Worm (Caenorhabditis elegans) whole organism, L4 larva: ENCODE measurements around the gene nlp-52.

Experiments used
- D1046.2 ChIP-seq: fragments of 200-800 bp; sonication (Bioruptor generic); IDR thresholded peaks from 2 replicates; pipeline ENCODE4 v1.3.6; 2022; ENCODE audit warnings: missing genetic modification characterization, missing compliant biosample characterization
- R02D3.7 ChIP-seq: fragments of 150-350 bp; sonication (generic microtip); optimal IDR thresholded peaks from 3 replicates; lab custom pipeline; 2014; ENCODE audit warnings: missing biosample characterization, missing genetic modification characterization
- T26A8.4 ChIP-seq: fragments of 200-800 bp; sonication (Bioruptor generic); IDR thresholded peaks from 2 replicates; pipeline ENCODE4 v1.3.6; 2022; ENCODE audit warnings: missing genetic modification characterization, missing compliant biosample characterization
- Y5F2A.4 ChIP-seq: fragments of 200-800 bp; sonication (Bioruptor generic); optimal IDR thresholded peaks from 2 replicates; lab custom pipeline; 2018; ENCODE audit warnings: mild to moderate bottlenecking, missing genetic modification characterization, missing compliant biosample characterization
- Y75B8A.6 ChIP-seq: fragments of 200-800 bp; sonication (Bioruptor generic); IDR thresholded peaks from 2 replicates; pipeline ENCODE4 v1.3.6; 2022; ENCODE audit warnings: missing genetic modification reagents, missing genetic modification characterization, missing compliant biosample characterization
- ZK546.5 ChIP-seq, 2 experiments: sonication (generic microtip); optimal IDR thresholded peaks; 2 replicates each; lab custom pipeline; 2017; ENCODE audit warnings: missing biosample characterization in 2 of 2, missing genetic modification characterization in 2 of 2
- aha-1 ChIP-seq: fragments of 150-350 bp; peaks from one replicate; lab custom pipeline; 2014; ENCODE audit warnings: missing biosample characterization, missing genetic modification characterization
- ceh-32 ChIP-seq: sonication (generic microtip); optimal IDR thresholded peaks from 2 replicates; lab custom pipeline; 2016; ENCODE audit warnings: mild to moderate bottlenecking, missing genetic modification characterization, missing compliant biosample characterization; ENCODE audit not compliant: poor library complexity
- ceh-44 ChIP-seq: fragments of 200-800 bp; sonication (Bioruptor generic); IDR thresholded peaks from 2 replicates; pipeline ENCODE4 v1.3.6; 2022; ENCODE audit warnings: missing genetic modification reagents, missing genetic modification characterization, missing compliant biosample characterization
- ceh-82 ChIP-seq: sonication (generic microtip); optimal IDR thresholded peaks from 2 replicates; lab custom pipeline; 2017; ENCODE audit warnings: missing biosample characterization, missing genetic modification characterization
- dpl-1 ChIP-seq: fragments of 150-350 bp; optimal IDR thresholded peaks from 2 replicates; lab custom pipeline; 2014; ENCODE audit warnings: missing biosample characterization, missing genetic modification reagents, missing genetic modification characterization
- fos-1 ChIP-seq: fragments of 150-350 bp; optimal IDR thresholded peaks from 2 replicates; lab custom pipeline; 2014; ENCODE audit warnings: missing biosample characterization, missing genetic modification characterization
- gei-8 ChIP-seq: fragments of 200-800 bp; sonication (Bioruptor generic); optimal IDR thresholded peaks from 2 replicates; lab custom pipeline; 2018; ENCODE audit warnings: mild to moderate bottlenecking, missing genetic modification characterization, missing compliant biosample characterization
- hif-1 ChIP-seq, 2 experiments: sonication (generic microtip); optimal IDR thresholded peaks; 2 replicates each; lab custom pipeline; 2016 to 2017; ENCODE audit warnings: missing compliant biosample characterization in 2 of 2, missing genetic modification characterization in 2 of 2, missing genetic modification reagents in 2 of 2, missing genotype in 2 of 2, mild to moderate bottlenecking in 1 of 2
- hlh-30 ChIP-seq: sonication (generic microtip); optimal IDR thresholded peaks from 2 replicates; lab custom pipeline; 2017; ENCODE audit warnings: antibody characterized with exemption, mild to moderate bottlenecking, missing genetic modification characterization, missing compliant biosample characterization; ENCODE audit not compliant: insufficient read depth
- jun-1 ChIP-seq: fragments of 150-350 bp; optimal IDR thresholded peaks from 2 replicates; lab custom pipeline; 2014; ENCODE audit warnings: missing biosample characterization, missing genetic modification reagents, missing genetic modification characterization
- lin-13 ChIP-seq: fragments of 150-350 bp; optimal IDR thresholded peaks from 2 replicates; lab custom pipeline; 2014; ENCODE audit warnings: missing biosample characterization, missing genetic modification reagents, missing genetic modification characterization
- lin-29 ChIP-seq: fragments of 200-800 bp; sonication (Bioruptor generic); IDR thresholded peaks from 2 replicates; pipeline ENCODE4 v1.3.6; 2022; ENCODE audit warnings: missing genetic modification reagents, missing genetic modification characterization, missing compliant biosample characterization
- mdl-1 ChIP-seq, 2 experiments: fragments of 150-350 bp in 1 of 2; sonication (generic microtip) in 1 of 2; optimal IDR thresholded peaks; 2 replicates each; lab custom pipeline; 2014 to 2017; ENCODE audit warnings: missing biosample characterization in 2 of 2, missing genetic modification characterization in 2 of 2
- mdt-29 ChIP-seq: fragments of 200-800 bp; sonication (Bioruptor generic); IDR thresholded peaks from 2 replicates; pipeline ENCODE4 v1.3.6; 2022; ENCODE audit warnings: missing genetic modification reagents, missing genetic modification characterization, missing compliant biosample characterization
- mep-1 ChIP-seq: fragments of 150-350 bp; sonication (generic microtip); optimal IDR thresholded peaks from 3 replicates; lab custom pipeline; 2014; ENCODE audit warnings: missing biosample characterization, missing genetic modification characterization
- mxl-2 ChIP-seq: fragments of 200-800 bp; sonication (Bioruptor generic); conservative IDR thresholded peaks from 2 replicates; pipeline ENCODE4 v1.3.6; 2022; ENCODE audit warnings: missing genetic modification reagents, missing genetic modification characterization, missing compliant biosample characterization
- mxl-3 ChIP-seq: fragments of 200-800 bp; sonication (Bioruptor generic); optimal IDR thresholded peaks from 2 replicates; lab custom pipeline; 2018; ENCODE audit warnings: mild to moderate bottlenecking, missing genetic modification characterization, missing compliant biosample characterization
- nhr-237 ChIP-seq: sonication (generic microtip); optimal IDR thresholded peaks from 2 replicates; lab custom pipeline; 2017; ENCODE audit warnings: missing biosample characterization, missing genetic modification characterization
- nhr-25 ChIP-seq: sonication (generic microtip); optimal IDR thresholded peaks from 2 replicates; lab custom pipeline; 2017; ENCODE audit warnings: missing genetic modification characterization, mild to moderate bottlenecking, missing compliant biosample characterization, antibody characterized with exemption, moderate library complexity, borderline replicate concordance; ENCODE audit not compliant: insufficient read depth
- nhr-28 ChIP-seq: fragments of 150-350 bp; optimal IDR thresholded peaks from 2 replicates; lab custom pipeline; 2014; ENCODE audit warnings: missing biosample characterization, missing genetic modification characterization
- nhr-42 ChIP-seq: fragments of 200-800 bp; sonication (Bioruptor generic); IDR thresholded peaks from 2 replicates; pipeline ENCODE4 v1.3.6; 2022; ENCODE audit warnings: missing genetic modification characterization, missing compliant biosample characterization
- pha-4 ChIP-seq, 2 experiments: fragments of 150-350 bp in 1 of 2; fragments of 200-800 bp in 1 of 2; sonication (Bioruptor generic) in 1 of 2; IDR thresholded peaks in 1 of 2; optimal IDR thresholded peaks in 1 of 2; 2 replicates each; pipeline versions ENCODE4 v1.3.6 to Lab custom; 2014 to 2022; ENCODE audit warnings: missing genetic modification characterization in 2 of 2, missing genetic modification reagents in 2 of 2, missing biosample characterization in 1 of 2, missing compliant biosample characterization in 1 of 2
- php-3 ChIP-seq: fragments of 200-800 bp; sonication (Bioruptor generic); IDR thresholded peaks from 2 replicates; pipeline ENCODE4 v1.3.6; 2022; ENCODE audit warnings: missing genetic modification reagents, missing genetic modification characterization, missing compliant biosample characterization
- sdz-12 ChIP-seq: fragments of 200-800 bp; sonication (Bioruptor generic); optimal IDR thresholded peaks from 2 replicates; lab custom pipeline; 2018; ENCODE audit warnings: mild to moderate bottlenecking, missing genetic modification characterization, missing compliant biosample characterization
- set-16 ChIP-seq: fragments of 200-800 bp; sonication (Bioruptor generic); IDR thresholded peaks from 2 replicates; pipeline ENCODE4 v1.3.6; 2022; ENCODE audit warnings: missing genetic modification reagents, missing genetic modification characterization, missing compliant biosample characterization
- snpc-4 ChIP-seq: fragments of 150-350 bp; optimal IDR thresholded peaks from 2 replicates; lab custom pipeline; 2014; ENCODE audit warnings: missing biosample characterization, missing genetic modification characterization
- spr-1 ChIP-seq: sonication (generic microtip); optimal IDR thresholded peaks from 2 replicates; lab custom pipeline; 2016; ENCODE audit warnings: mild to moderate bottlenecking, missing genetic modification characterization, missing compliant biosample characterization
- tag-97 ChIP-seq: fragments of 200-800 bp; sonication (Bioruptor generic); IDR thresholded peaks from 2 replicates; pipeline ENCODE4 v1.3.6; 2022; ENCODE audit warnings: missing genetic modification characterization, missing compliant biosample characterization
- unc-62 ChIP-seq, 3 experiments: fragments of 150-350 bp in 1 of 3; sonication (generic microtip); optimal IDR thresholded peaks in 2 of 3; peaks in 1 of 3; 1 replicate in 1 of 3; 2 replicates in 2 of 3; lab custom pipeline; 2014 to 2017; ENCODE audit warnings: missing biosample characterization in 3 of 3, missing genetic modification characterization in 3 of 3, missing genetic modification reagents in 3 of 3, missing genotype in 1 of 3
- vab-7 ChIP-seq: fragments of 200-800 bp; sonication (Bioruptor generic); IDR thresholded peaks from 2 replicates; pipeline ENCODE4 v1.3.6; 2022; ENCODE audit warnings: missing genetic modification reagents, missing genetic modification characterization, missing compliant biosample characterization

nlp-52 gene

ce11 chrIII:748782-749181 lies 12.8 kb upstream of the nlp-52 start:
- TF ChIP-seq unc-62 (GFP tag; optimal IDR thresholded peaks at IDR 0.05 in 1 of 2; lab: Kevin White, UChicago) (peak in 1 of 2 experiments; percentile 81), unc-62 (tag; optimal IDR thresholded peaks at IDR 0.05; lab: Kevin White, UChicago) (no peak), nhr-237 (tag; lab: Kevin White, UChicago) (no peak), nhr-28 (tag; lab: Kevin White, UChicago) (peak; percentile 6), mxl-3 (GFP tag; lab: Kevin White, UChicago) (peak; percentile 23)

- no peak for TF ChIP-seq nhr-42 (GFP tag; lab: Robert Waterston, UW)
- TF ChIP-seq lin-13 (GFP tag; lab: Kevin White, UChicago) = no peak
- TF ChIP-seq ceh-32 (tag; lab: Kevin White, UChicago) = no peak
- no peak for TF ChIP-seq vab-7 (GFP tag; lab: Robert Waterston, UW)
- no peak for TF ChIP-seq R02D3.7 (tag; lab: Kevin White, UChicago)
- TF ChIP-seq gei-8 (GFP tag; lab: Kevin White, UChicago) = no peak
- TF ChIP-seq ceh-44 = no peak
- peak; percentile 10 for TF ChIP-seq nhr-25 (tag; lab: Kevin White, UChicago)
- no peak for TF ChIP-seq ZK546.5 (tag; optimal IDR thresholded peaks at IDR 0.05; lab: Kevin White, UChicago)
- TF ChIP-seq php-3 (GFP tag; lab: Robert Waterston, UW) = no peak
- TF ChIP-seq mxl-2 (GFP tag; lab: Robert Waterston, UW) = no peak
- TF ChIP-seq ceh-82 = no peak
- TF ChIP-seq jun-1 = no peak
- peak; percentile 63 for TF ChIP-seq aha-1
- peak; percentile 24 for TF ChIP-seq nhr-28 (tag; lab: Kevin White, UChicago)
- TF ChIP-seq mep-1 (tag; lab: Kevin White, UChicago) = no peak
- TF ChIP-seq mdl-1 (tag; optimal IDR thresholded peaks at IDR 0.05; lab: Kevin White, UChicago) = no peak
- TF ChIP-seq lin-29 = no peak
- no peak for TF ChIP-seq unc-62 (GFP tag; optimal IDR thresholded peaks at IDR 0.05 in 1 of 2; lab: Kevin White, UChicago)
- TF ChIP-seq unc-62 (tag; optimal IDR thresholded peaks at IDR 0.05; lab: Kevin White, UChicago) = no peak
- TF ChIP-seq T26A8.4 (GFP tag; lab: Robert Waterston, UW) = no peak
- TF ChIP-seq Y5F2A.4 (GFP tag; lab: Kevin White, UChicago) = no peak
- TF ChIP-seq sdz-12 = no peak
- TF ChIP-seq D1046.2 (GFP tag; lab: Robert Waterston, UW) = no peak
- no peak for TF ChIP-seq tag-97 (GFP tag; lab: Robert Waterston, UW)
- no peak for TF ChIP-seq set-16 (GFP tag; lab: Robert Waterston, UW)
Measured at ce11 chrIII:750028-750427, 11.5 kb upstream of the nlp-52 start.

- TF ChIP-seq spr-1 (no peak), fos-1 (tag; lab: Kevin White, UChicago) (no peak), Y75B8A.6 (GFP tag; lab: Robert Waterston, UW) (no peak), hlh-30 (no peak), Y5F2A.4 (GFP tag; lab: Kevin White, UChicago) (no peak), dpl-1 (GFP tag; lab: Kevin White, UChicago) (no peak), mdt-29 (GFP tag; lab: Robert Waterston, UW) (no peak), pha-4 (GFP tag; IDR thresholded peaks at IDR 0.05; lab: Robert Waterston, UW) (no peak), pha-4 (tag; optimal IDR thresholded peaks at IDR 0.05; lab: Kevin White, UChicago) (no peak), hif-1 (tag; optimal IDR thresholded peaks at IDR 0.05; lab: Kevin White, UChicago) (no peak), snpc-4 (tag; lab: Kevin White, UChicago) (no peak)
- TF ChIP-seq, all 104 proteins: peak for 0
Measured at ce11 chrIII:752326-752725, 9.2 kb upstream of the nlp-52 start, which contains the start of gene pat-12. pat-12 (minus strand) TSS chrIII:752426.
